Worm (Caenorhabditis elegans): ENCODE data around the gene clec-56.
A peak's percentile ranks its signal among the peaks of the same experiment; 100 is the strongest.

clec-56 gene

ce11 chrV:14446453-14446852 lies 27.7 kb upstream of the clec-56 start:
- no peak for TF ChIP-seq skn-1 (tag; optimal IDR thresholded peaks at IDR 0.05)
- TF ChIP-seq nhr-237 (tag; optimal IDR thresholded peaks at IDR 0.05), result no peak
- TF ChIP-seq egl-27 (tag; optimal IDR thresholded peaks at IDR 0.05), result no peak
- no peak for TF ChIP-seq fkh-2 (tag; optimal IDR thresholded peaks at IDR 0.05)
- no peak for TF ChIP-seq lsy-12 (tag; optimal IDR thresholded peaks at IDR 0.05)
- no peak for TF ChIP-seq ceh-82 (tag; optimal IDR thresholded peaks at IDR 0.05)
- no peak for TF ChIP-seq aly-2 (tag; optimal IDR thresholded peaks at IDR 0.05)

- no peak for TF ChIP-seq egl-27 (tag; optimal IDR thresholded peaks at IDR 0.05)
- TF ChIP-seq pqm-1 (tag; optimal IDR thresholded peaks at IDR 0.05), result peak; percentile 78
- peak; percentile 86 for TF ChIP-seq elt-2 (tag; optimal IDR thresholded peaks at IDR 0.05)
- no peak for TF ChIP-seq unc-39 (tag; optimal IDR thresholded peaks at IDR 0.05)
- TF ChIP-seq jun-1 (tag; optimal IDR thresholded peaks at IDR 0.05), result no peak
- TF ChIP-seq elt-1 (tag; optimal IDR thresholded peaks at IDR 0.05), result no peak
- TF ChIP-seq hmg-11 (tag; optimal IDR thresholded peaks at IDR 0.05), result peak; percentile 59
- peak; percentile 36 for TF ChIP-seq lin-15B (tag; optimal IDR thresholded peaks at IDR 0.05)
- no peak for TF ChIP-seq unc-62 (GFP tag; optimal IDR thresholded peaks at IDR 0.05)
Observed at ce11 chrV:14447240-14447763, 26.9 kb upstream of the clec-56 start, which contains the start of the genes dlat-1 and fntb-1. dlat-1 (minus strand) TSS chrV:14447290. fntb-1 (plus strand) TSS chrV:14447651.

- TF ChIP-seq snpc-4 (tag; optimal IDR thresholded peaks at IDR 0.05) (no peak), aly-2 (tag; optimal IDR thresholded peaks at IDR 0.05) (no peak), mml-1 (tag; optimal IDR thresholded peaks at IDR 0.05) (no peak), fkh-2 (tag; optimal IDR thresholded peaks at IDR 0.05) (no peak), unc-62 (GFP tag; optimal IDR thresholded peaks at IDR 0.05) (no peak), lsy-12 (tag; optimal IDR thresholded peaks at IDR 0.05) (no peak), nfya-1 (tag; optimal IDR thresholded peaks at IDR 0.05; ENCODE audit: insufficient read depth) (no peak), nhr-12 (tag; optimal IDR thresholded peaks at IDR 0.05) (no peak), nhr-43 (tag; optimal IDR thresholded peaks at IDR 0.05; ENCODE audit: poor library complexity, severe bottlenecking) (no peak), eor-1 (tag; optimal IDR thresholded peaks at IDR 0.05) (no peak)
Observed at ce11 chrV:14448669-14449068, 25.5 kb upstream of the clec-56 start.

ce11 chrV:14449397-14449796 lies 24.8 kb upstream of the clec-56 start, which contains the start of gene F23B12.7:
F23B12.7 (plus strand) TSS chrV:14449697.
- TF ChIP-seq skn-1 (tag; optimal IDR thresholded peaks at IDR 0.05), result no peak
- TF ChIP-seq nhr-11 (tag; optimal IDR thresholded peaks at IDR 0.05), result no peak
- TF ChIP-seq mml-1 (tag; optimal IDR thresholded peaks at IDR 0.05), result no peak
- no peak for TF ChIP-seq unc-62 (GFP tag; optimal IDR thresholded peaks at IDR 0.05)
- no peak for TF ChIP-seq hmg-11 (tag; optimal IDR thresholded peaks at IDR 0.05)
- TF ChIP-seq eor-1 (tag; optimal IDR thresholded peaks at IDR 0.05), result no peak
- no peak for TF ChIP-seq lsy-12 (tag; optimal IDR thresholded peaks at IDR 0.05)
- TF ChIP-seq fkh-2 (tag; optimal IDR thresholded peaks at IDR 0.05), result no peak
- no peak for TF ChIP-seq jun-1 (tag; optimal IDR thresholded peaks at IDR 0.05)
- no peak for TF ChIP-seq pha-4 (tag; optimal IDR thresholded peaks at IDR 0.05)
- no peak for TF ChIP-seq snpc-4 (tag; optimal IDR thresholded peaks at IDR 0.05)
- no peak for TF ChIP-seq nhr-237 (tag; optimal IDR thresholded peaks at IDR 0.05)
- TF ChIP-seq nhr-76 (tag; optimal IDR thresholded peaks at IDR 0.05), result no peak
- no peak for TF ChIP-seq nhr-67 (tag; optimal IDR thresholded peaks at IDR 0.05)
- TF ChIP-seq egl-5 (tag; optimal IDR thresholded peaks at IDR 0.05), result no peak
- TF ChIP-seq ceh-28 (tag; optimal IDR thresholded peaks at IDR 0.05), result no peak
- no peak for TF ChIP-seq nhr-28 (tag; optimal IDR thresholded peaks at IDR 0.05)

- TF ChIP-seq nhr-23 (tag; optimal IDR thresholded peaks at IDR 0.05) (no peak), ceh-9 (tag; optimal IDR thresholded peaks at IDR 0.05) (no peak), nhr-43 (tag; optimal IDR thresholded peaks at IDR 0.05; ENCODE audit: poor library complexity, severe bottlenecking) (no peak), elt-3 (tag; optimal IDR thresholded peaks at IDR 0.05) (no peak), jun-1 (tag; optimal IDR thresholded peaks at IDR 0.05) (no peak), nfya-1 (tag; optimal IDR thresholded peaks at IDR 0.05; ENCODE audit: insufficient read depth) (no peak), skn-1 (tag; optimal IDR thresholded peaks at IDR 0.05) (no peak), unc-39 (tag; optimal IDR thresholded peaks at IDR 0.05) (no peak), egl-5 (tag; optimal IDR thresholded peaks at IDR 0.05) (no peak), nhr-25 (tag; optimal IDR thresholded peaks at IDR 0.05) (no peak), fos-1 (tag; optimal IDR thresholded peaks at IDR 0.05) (no peak), unc-62 (GFP tag; optimal IDR thresholded peaks at IDR 0.05) (no peak), sea-2 (GFP tag; optimal IDR thresholded peaks at IDR 0.05) (no peak), ceh-82 (tag; optimal IDR thresholded peaks at IDR 0.05) (no peak)
Observed at ce11 chrV:14456626-14457025, 17.6 kb upstream of the clec-56 start, which contains the start of gene bmk-1. bmk-1 (minus strand) TSS chrV:14456984.

Measured in whole organism, L3 larva.